Worm (Caenorhabditis elegans): ENCODE measurements around the gene degt-1.

DNA sequence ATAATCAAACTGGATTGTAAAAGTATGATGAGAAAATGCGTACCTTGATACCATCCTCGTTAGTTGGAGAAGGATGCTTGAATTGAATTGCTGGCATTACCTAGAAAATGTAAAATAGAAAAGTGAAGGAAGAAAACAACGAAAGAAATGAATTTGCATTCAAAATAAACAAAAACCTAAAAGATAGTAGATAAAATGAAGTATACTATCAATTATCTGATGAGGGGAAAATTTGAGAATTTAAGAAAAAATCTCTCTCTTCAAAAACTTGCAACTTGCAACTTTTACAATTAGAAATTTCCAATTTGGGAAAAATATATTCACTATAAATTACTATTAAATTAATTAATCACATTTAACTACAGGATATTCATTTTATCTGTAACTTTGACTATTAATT is 54.7 kb downstream of the degt-1 start, which contains the start of gene T21C9.11:
- no peak for TF ChIP-seq dao-5 (tag; optimal IDR thresholded peaks at IDR 0.05)
- no peak for TF ChIP-seq him-1 (tag; optimal IDR thresholded peaks at IDR 0.05)
- no peak for TF ChIP-seq W03F9.2 (tag; optimal IDR thresholded peaks at IDR 0.05)

Measured in whole organism, L4/young adult.